Fruit fly (Drosophila melanogaster) whole organism, embryonic: Measurements from ENCODE around the gene SmydA-9.

ENCODE experiments used
- ATbp ChIP-seq: fragments of 200-800 bp; sonication (Bioruptor generic); optimal IDR thresholded peaks from 2 replicates; lab custom pipeline; 2017; ENCODE audit warnings: missing biosample characterization, mild to moderate bottlenecking, missing genetic modification characterization, missing genetic modification reagents
- CG1024 ChIP-seq: fragments of 200-800 bp; sonication (Bioruptor generic); IDR thresholded peaks from 2 replicates; pipeline ENCODE4 v1.3.6; 2022; ENCODE audit warnings: missing biosample characterization, missing genetic modification characterization
- CG10321 ChIP-seq: fragments of 200-800 bp; sonication (Bioruptor generic); IDR thresholded peaks from 2 replicates; pipeline ENCODE4 v1.3.6; 2022; ENCODE audit warnings: missing biosample characterization, missing genetic modification characterization
- CG10431 ChIP-seq: fragments of 200-800 bp; sonication (Bioruptor generic); optimal IDR thresholded peaks from 3 replicates; lab custom pipeline; 2018; ENCODE audit warnings: missing biosample characterization, mild to moderate bottlenecking, missing genetic modification characterization
- CG10543 ChIP-seq: fragments of 200-800 bp; sonication (Bioruptor generic); optimal IDR thresholded peaks from 3 replicates; lab custom pipeline; 2017; ENCODE audit warnings: missing biosample characterization, mild to moderate bottlenecking, missing genetic modification characterization, moderate library complexity
- CG11723 ChIP-seq: fragments of 200-800 bp; sonication (Bioruptor generic); optimal IDR thresholded peaks from 2 replicates; lab custom pipeline; 2017; ENCODE audit warnings: missing biosample characterization, mild to moderate bottlenecking, missing genetic modification characterization
- CG13287 ChIP-seq: fragments of 200-800 bp; sonication (Bioruptor generic); IDR thresholded peaks from 2 replicates; pipeline ENCODE4 v1.3.6; 2022; ENCODE audit warnings: missing biosample characterization, missing genetic modification characterization; ENCODE audit not compliant: partially characterized antibody
- CG14965 ChIP-seq: fragments of 200-800 bp; sonication (Bioruptor generic); optimal IDR thresholded peaks from 2 replicates; lab custom pipeline; 2016; ENCODE audit warnings: missing biosample characterization, missing genetic modification characterization, borderline replicate concordance
- CG15601 ChIP-seq: fragments of 200-800 bp; sonication (Bioruptor generic); optimal IDR thresholded peaks from 3 replicates; lab custom pipeline; 2019; ENCODE audit warnings: missing biosample characterization, mild to moderate bottlenecking, missing genetic modification characterization, moderate library complexity
- CG17361 ChIP-seq: fragments of 200-800 bp; sonication (Bioruptor generic); IDR thresholded peaks from 3 replicates; pipeline ENCODE4 v1.3.6; 2022; ENCODE audit warnings: missing biosample characterization, missing genetic modification characterization
- CG17802 ChIP-seq: fragments of 200-800 bp; sonication (Bioruptor generic); optimal IDR thresholded peaks from 2 replicates; lab custom pipeline; 2018; ENCODE audit warnings: missing biosample characterization, mild to moderate bottlenecking, missing genetic modification characterization, moderate library complexity
- CG17912 ChIP-seq: fragments of 200-800 bp; sonication (Bioruptor generic); optimal IDR thresholded peaks from 2 replicates; lab custom pipeline; 2018; ENCODE audit warnings: missing biosample characterization, mild to moderate bottlenecking, missing genetic modification characterization
- CG1832 ChIP-seq: fragments of 200-800 bp; sonication (Bioruptor generic); optimal IDR thresholded peaks from 2 replicates; lab custom pipeline; 2017; ENCODE audit warnings: missing biosample characterization, mild to moderate bottlenecking, missing genetic modification characterization, inconsistent platforms
- CG18764 ChIP-seq: fragments of 200-800 bp; sonication (Bioruptor generic); optimal IDR thresholded peaks from 3 replicates; lab custom pipeline; 2016; ENCODE audit warnings: missing biosample characterization, missing genetic modification characterization
- CG4617 ChIP-seq: fragments of 200-800 bp; sonication (Bioruptor generic); optimal IDR thresholded peaks from 3 replicates; lab custom pipeline; 2016; ENCODE audit warnings: missing biosample characterization, missing genetic modification characterization, borderline replicate concordance
- CG7357 ChIP-seq: fragments of 200-800 bp; sonication (Bioruptor generic); IDR thresholded peaks from 3 replicates; pipeline ENCODE4 v1.3.6; 2022; ENCODE audit warnings: missing biosample characterization, missing genetic modification characterization
- Doc3 ChIP-seq: fragments of 200-800 bp; sonication (Bioruptor generic); IDR thresholded peaks from 3 replicates; pipeline ENCODE4 v1.3.6; 2022; ENCODE audit warnings: missing biosample characterization, missing genetic modification characterization; ENCODE audit not compliant: partially characterized antibody
- E2f2 ChIP-seq: fragments of 200-800 bp; sonication (Bioruptor generic); IDR thresholded peaks from 2 replicates; pipeline ENCODE4 v1.3.6; 2022; ENCODE audit warnings: missing biosample characterization, missing genetic modification characterization
- ERR ChIP-seq: fragments of 200-800 bp; sonication (Bioruptor generic); optimal IDR thresholded peaks from 2 replicates; lab custom pipeline; 2016; ENCODE audit warnings: missing biosample characterization, missing genetic modification characterization
- Fer1 ChIP-seq: fragments of 200-800 bp; sonication (Bioruptor generic); optimal IDR thresholded peaks from 2 replicates; lab custom pipeline; 2017; ENCODE audit warnings: missing biosample characterization, mild to moderate bottlenecking, missing genetic modification characterization
- Fer3 ChIP-seq: fragments of 200-800 bp; sonication (Bioruptor generic); optimal IDR thresholded peaks from 2 replicates; lab custom pipeline; 2018; ENCODE audit warnings: missing biosample characterization, mild to moderate bottlenecking, missing genetic modification characterization, moderate library complexity
- Gsc ChIP-seq: fragments of 200-800 bp; sonication (Bioruptor generic); IDR thresholded peaks from 2 replicates; pipeline ENCODE4 v1.3.6; 2022; ENCODE audit warnings: missing biosample characterization, missing genetic modification characterization
- MBD-R2 ChIP-seq: fragments of 200-800 bp; sonication (Bioruptor generic); IDR thresholded peaks from 2 replicates; pipeline ENCODE4 v1.3.6; 2022; ENCODE audit warnings: missing biosample characterization, missing genetic modification characterization
- Meics ChIP-seq: fragments of 200-800 bp; sonication (Bioruptor generic); optimal IDR thresholded peaks from 2 replicates; lab custom pipeline; 2017; ENCODE audit warnings: missing biosample characterization, mild to moderate bottlenecking, missing genetic modification characterization
- Mrtf ChIP-seq: fragments of 200-800 bp; sonication (Bioruptor generic); IDR thresholded peaks from 3 replicates; pipeline ENCODE4 v1.3.6; 2022; ENCODE audit warnings: missing biosample characterization, missing genetic modification characterization
- NK7.1 ChIP-seq: fragments of 200-800 bp; sonication (Bioruptor generic); optimal IDR thresholded peaks from 3 replicates; lab custom pipeline; 2016; ENCODE audit warnings: missing biosample characterization, missing genetic modification characterization
- Taf1 ChIP-seq: fragments of 200-800 bp; sonication (Bioruptor generic); IDR thresholded peaks from 2 replicates; pipeline ENCODE4 v1.3.6; 2022; ENCODE audit warnings: missing biosample characterization, missing genetic modification characterization
- Vsx1 ChIP-seq: fragments of 200-800 bp; sonication (Bioruptor generic); optimal IDR thresholded peaks from 2 replicates; lab custom pipeline; 2017; ENCODE audit warnings: missing biosample characterization, mild to moderate bottlenecking, missing genetic modification characterization, missing genetic modification reagents
- amos ChIP-seq: fragments of 200-800 bp; sonication (Bioruptor generic); IDR thresholded peaks from 2 replicates; pipeline ENCODE4 v1.3.6; 2022; ENCODE audit warnings: missing biosample characterization, missing genetic modification characterization; ENCODE audit not compliant: partially characterized antibody
- crol ChIP-seq: fragments of 200-800 bp; sonication (Bioruptor generic); IDR thresholded peaks from 2 replicates; pipeline ENCODE4 v1.3.6; 2022; ENCODE audit warnings: missing biosample characterization, missing genetic modification characterization
- dati ChIP-seq: fragments of 200-800 bp; sonication (Bioruptor generic); IDR thresholded peaks from 2 replicates; pipeline ENCODE4 v1.3.6; 2022; ENCODE audit warnings: missing biosample characterization, missing genetic modification characterization
- dpn ChIP-seq, 2 experiments: fragments of 200-800 bp; sonication (Bioruptor generic); optimal IDR thresholded peaks; 3 replicates each; lab custom pipeline; 2016; ENCODE audit warnings: missing biosample characterization in 2 of 2, missing genetic modification characterization in 2 of 2
- fd96Cb ChIP-seq: fragments of 200-800 bp; sonication (Bioruptor generic); optimal IDR thresholded peaks from 2 replicates; lab custom pipeline; 2018; ENCODE audit warnings: missing biosample characterization, mild to moderate bottlenecking, missing genetic modification characterization, moderate library complexity
- grn ChIP-seq: fragments of 200-800 bp; sonication (Bioruptor generic); optimal IDR thresholded peaks from 3 replicates; lab custom pipeline; 2017; ENCODE audit warnings: missing biosample characterization, missing genetic modification characterization
- jumu ChIP-seq: fragments of 200-800 bp; sonication (Bioruptor generic); optimal IDR thresholded peaks from 3 replicates; lab custom pipeline; 2016; ENCODE audit warnings: missing biosample characterization, missing genetic modification characterization
- kay ChIP-seq: fragments of 200-800 bp; sonication (Bioruptor generic); optimal IDR thresholded peaks from 2 replicates; lab custom pipeline; 2016; ENCODE audit warnings: missing biosample characterization, missing genetic modification characterization
- ken ChIP-seq: fragments of 200-800 bp; sonication (Bioruptor generic); IDR thresholded peaks from 3 replicates; pipeline ENCODE4 v1.3.6; 2022; ENCODE audit warnings: missing biosample characterization, missing genetic modification characterization
- lov ChIP-seq, 2 experiments: fragments of 200-800 bp in 1 of 2; fragments of >200 bp in 1 of 2; sonication (Bioruptor generic) in 1 of 2; IDR thresholded peaks in 1 of 2; optimal IDR thresholded peaks in 1 of 2; 2 replicates in 1 of 2; 3 replicates in 1 of 2; pipeline versions ENCODE4 v1.3.6 to Lab custom; 2017 to 2022; ENCODE audit warnings: missing biosample characterization in 1 of 2, missing genetic modification characterization in 1 of 2
- nerfin-2 ChIP-seq: fragments of 200-800 bp; sonication (Bioruptor generic); IDR thresholded peaks from 2 replicates; pipeline ENCODE4 v1.3.6; 2022; ENCODE audit warnings: missing biosample characterization, missing genetic modification characterization; ENCODE audit not compliant: partially characterized antibody
- nom ChIP-seq: fragments of 200-800 bp; sonication (Bioruptor generic); optimal IDR thresholded peaks from 2 replicates; lab custom pipeline; 2017; ENCODE audit warnings: missing biosample characterization, missing genetic modification characterization, mild to moderate bottlenecking, moderate library complexity, missing genetic modification reagents
- otp ChIP-seq: fragments of 200-800 bp; sonication (Bioruptor generic); IDR thresholded peaks from 3 replicates; pipeline ENCODE4, ENCODE4 v1.3.6; 2022; ENCODE audit warnings: missing biosample characterization, missing genetic modification characterization
- pb ChIP-seq: fragments of 200-800 bp; sonication (Bioruptor generic); optimal IDR thresholded peaks from 3 replicates; lab custom pipeline; 2016; ENCODE audit warnings: missing biosample characterization, missing genetic modification characterization
- phol ChIP-seq: fragments of 200-800 bp; sonication (Bioruptor generic); optimal IDR thresholded peaks from 3 replicates; lab custom pipeline; 2018; ENCODE audit warnings: missing biosample characterization, mild to moderate bottlenecking, missing genetic modification characterization, moderate library complexity
- repo ChIP-seq: fragments of 200-800 bp; sonication (Bioruptor generic); optimal IDR thresholded peaks from 2 replicates; lab custom pipeline; 2016; ENCODE audit warnings: missing biosample characterization, missing genetic modification characterization
- slou ChIP-seq: fragments of 200-800 bp; sonication (Bioruptor generic); optimal IDR thresholded peaks from 3 replicates; lab custom pipeline; 2016; ENCODE audit warnings: missing biosample characterization, missing genetic modification characterization
- sob ChIP-seq: fragments of 200-800 bp; sonication (Bioruptor generic); IDR thresholded peaks from 2 replicates; pipeline ENCODE4 v1.3.6; 2022; ENCODE audit warnings: missing biosample characterization, missing genetic modification characterization
- sqz ChIP-seq: fragments of 200-800 bp; sonication (Bioruptor generic); optimal IDR thresholded peaks from 3 replicates; lab custom pipeline; 2018; ENCODE audit warnings: missing biosample characterization, mild to moderate bottlenecking, missing genetic modification characterization
- stc ChIP-seq: fragments of 200-800 bp; sonication (Bioruptor generic); IDR thresholded peaks from 2 replicates; pipeline ENCODE4 v1.3.6; 2022; ENCODE audit warnings: missing biosample characterization, missing genetic modification characterization
- zen ChIP-seq: fragments of 200-800 bp; sonication (Bioruptor generic); optimal IDR thresholded peaks from 3 replicates; lab custom pipeline; 2018; ENCODE audit warnings: missing biosample characterization, mild to moderate bottlenecking, missing genetic modification characterization, moderate library complexity
- zfh1 ChIP-seq: fragments of 200-800 bp; sonication (Bioruptor generic); IDR thresholded peaks from 3 replicates; pipeline ENCODE4 v1.3.6; 2022; ENCODE audit warnings: missing biosample characterization, missing genetic modification characterization

SmydA-9 gene

DNA sequence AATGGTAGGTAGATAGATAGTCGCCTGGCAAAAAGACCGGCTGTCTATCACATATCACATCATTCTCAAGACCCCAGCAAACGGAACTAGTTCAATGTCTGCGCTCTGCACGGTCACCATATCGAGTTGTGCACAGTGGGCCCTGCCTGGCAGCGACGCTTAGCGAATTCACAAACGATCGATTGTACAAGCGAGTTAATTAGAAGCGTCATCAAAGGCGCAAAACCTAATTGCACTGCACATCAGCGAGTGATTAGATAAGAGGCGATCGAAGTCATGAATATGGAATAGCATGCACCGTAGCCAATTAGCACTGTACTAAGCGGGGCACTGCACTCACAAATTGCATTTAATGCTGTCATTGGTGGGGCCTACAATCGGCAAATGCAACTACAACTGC, 9.7 kb upstream of the SmydA-9 start (continued):
- TF ChIP-seq CG15601 (tag; lab: Kevin White, UChicago) (no peak), amos (GFP tag; lab: Robert Waterston, UW) (no peak), CG11723 (GFP tag; lab: Kevin White, UChicago) (no peak), CG1832 (GFP tag; lab: Kevin White, UChicago) (no peak), grn (GFP tag; lab: Kevin White, UChicago) (no peak), CG1024 (GFP tag; lab: Robert Waterston, UW) (0 out of 2 replicates have a peak, but pooled peaks have one; percentile 51), Fer3 (tag; lab: Kevin White, UChicago) (no peak), repo (GFP tag; lab: Kevin White, UChicago) (no peak), zen (tag; lab: Kevin White, UChicago) (peak; percentile 10), CG10321 (GFP tag; lab: Robert Waterston, UW) (no peak), jumu (GFP tag; lab: Kevin White, UChicago) (no peak), nom (no peak), kay (GFP tag; lab: Kevin White, UChicago) (no peak), nerfin-2 (no peak), CG4617 (no peak), CG13287 (GFP tag; lab: Robert Waterston, UW) (no peak), CG17912 (GFP tag; lab: Kevin White, UChicago) (no peak), Vsx1 (no peak), CG14965 (GFP tag; lab: Kevin White, UChicago) (no peak), sob (GFP tag; lab: Robert Waterston, UW) (no peak), NK7.1 (GFP tag; lab: Kevin White, UChicago) (no peak), CG18764 (GFP tag; lab: Kevin White, UChicago) (no peak), crol (GFP tag; lab: Robert Waterston, UW) (no peak), MBD-R2 (no peak), lov (optimal IDR thresholded peaks at IDR 0.05; lab: Kevin White, UChicago) (no peak), lov (GFP tag; IDR thresholded peaks at IDR 0.05; lab: Robert Waterston, UW) (no peak), fd96Cb (tag; lab: Kevin White, UChicago) (peak; percentile 35), E2f2 (GFP tag; lab: Robert Waterston, UW) (no peak), ken (0 out of 3 replicates have a peak, but pooled peaks have one; percentile 16), sqz (GFP tag; lab: Kevin White, UChicago) (no peak), Fer1 (GFP tag; lab: Kevin White, UChicago) (no peak), ATbp (GFP tag; lab: Kevin White, UChicago) (no peak), Gsc (GFP tag; lab: Robert Waterston, UW) (peak; percentile 49; the same call in 1 of the 2 replicates), CG7357 (GFP tag; lab: Robert Waterston, UW) (peak; percentile 34; the same call in 1 of the 3 replicates), Taf1 (GFP tag; lab: Robert Waterston, UW) (no peak), stc (GFP tag; lab: Robert Waterston, UW) (no peak), CG17361 (GFP tag; lab: Robert Waterston, UW) (0 out of 3 replicates have a peak, but pooled peaks have one; percentile 14), dpn (GFP tag; optimal IDR thresholded peaks at IDR 0.05; lab: Kevin White, UChicago) (no peak), pb (GFP tag; lab: Kevin White, UChicago) (no peak), slou (no peak), zfh1 (peak; percentile 49; the same call in 1 of the 3 replicates), Mrtf (GFP tag; lab: Robert Waterston, UW) (0 out of 3 replicates have a peak, but pooled peaks have one; percentile 23), phol (tag; lab: Kevin White, UChicago) (peak; percentile 23), CG10431 (GFP tag; lab: Kevin White, UChicago) (no peak), otp (GFP tag; lab: Robert Waterston, UW) (0 out of 3 replicates have a peak, but pooled peaks have one; percentile 25), CG17802 (tag; lab: Kevin White, UChicago) (no peak), Doc3 (no peak), ERR (GFP tag; lab: Kevin White, UChicago) (no peak), Meics (GFP tag; lab: Kevin White, UChicago) (no peak), dati (no peak), CG10543 (GFP tag; lab: Kevin White, UChicago) (no peak)
